Fruit fly (Drosophila melanogaster): ENCODE data around the gene CG43897.

- no peak for TF ChIP-seq CG11617 (GFP tag; optimal IDR thresholded peaks at IDR 0.05)
- no peak for TF ChIP-seq CG7101 (tag; optimal IDR thresholded peaks at IDR 0.05)
- no peak for TF ChIP-seq CG33017 (tag; optimal IDR thresholded peaks at IDR 0.05)
Measured at dm6 chr3L:9764307-9764706, 49.3 kb upstream of the CG43897 start.

Data from whole organism, adult.